Worm (Caenorhabditis elegans): ENCODE measurements around the gene vps-50.

Gene vps-50

DNA sequence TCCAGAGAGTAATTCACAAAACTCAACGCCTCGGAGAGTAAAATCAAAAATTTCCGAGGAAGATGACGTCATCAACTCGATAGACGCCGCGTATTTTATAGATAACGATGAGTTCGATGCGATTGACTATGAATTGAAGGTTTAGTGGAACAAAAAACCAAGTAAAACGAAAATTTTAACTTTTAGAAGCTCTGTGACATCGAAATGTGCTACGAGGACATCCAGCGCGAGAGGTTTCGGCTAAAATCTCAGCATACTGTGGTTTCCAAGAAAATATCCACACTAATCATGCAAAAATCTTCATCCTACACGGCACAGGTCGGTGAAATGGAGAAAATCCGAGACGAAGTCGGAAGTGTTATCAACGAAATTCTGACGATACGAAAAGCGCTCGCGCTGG, 602 bp downstream of the vps-50 start:
- TF ChIP-seq hlh-30 (tag; optimal IDR thresholded peaks at IDR 0.05; ENCODE audit: insufficient read depth) (no peak), elt-2 (tag; optimal IDR thresholded peaks at IDR 0.05) (no peak), nfya-1 (tag; optimal IDR thresholded peaks at IDR 0.05) (no peak), ceh-22 (tag; optimal IDR thresholded peaks at IDR 0.05) (no peak), pat-9 (tag; optimal IDR thresholded peaks at IDR 0.05) (no peak), hlh-6 (tag; optimal IDR thresholded peaks at IDR 0.05) (no peak), ceh-24 (tag; optimal IDR thresholded peaks at IDR 0.05) (no peak), Y22D7AL.16 (tag; optimal IDR thresholded peaks at IDR 0.05) (no peak), ceh-2 (tag; optimal IDR thresholded peaks at IDR 0.05) (no peak)

DNA sequence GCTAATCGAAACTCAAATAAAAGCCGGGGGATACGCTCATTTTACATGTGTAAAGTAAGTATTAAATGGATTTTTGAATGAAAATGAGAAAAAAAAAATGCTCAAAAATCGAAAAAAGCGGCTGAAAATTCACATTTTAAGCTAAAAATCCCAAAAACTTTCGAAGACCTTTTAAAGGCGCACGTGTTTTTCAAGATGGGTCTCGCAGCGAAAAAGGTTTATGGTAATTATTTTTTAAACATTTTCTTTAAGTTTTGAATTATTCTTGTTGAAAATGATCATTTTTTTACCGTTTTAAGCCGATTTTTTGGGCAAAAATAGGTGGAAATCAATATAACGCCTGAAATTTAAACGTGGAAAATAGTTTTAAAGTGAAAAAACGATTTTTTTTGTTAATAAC, 1.2 kb downstream of the vps-50 start:
- TF ChIP-seq hlh-13 (GFP tag; optimal IDR thresholded peaks at IDR 0.05) (no peak), odd-2 (tag; optimal IDR thresholded peaks at IDR 0.05) (no peak)

DNA sequence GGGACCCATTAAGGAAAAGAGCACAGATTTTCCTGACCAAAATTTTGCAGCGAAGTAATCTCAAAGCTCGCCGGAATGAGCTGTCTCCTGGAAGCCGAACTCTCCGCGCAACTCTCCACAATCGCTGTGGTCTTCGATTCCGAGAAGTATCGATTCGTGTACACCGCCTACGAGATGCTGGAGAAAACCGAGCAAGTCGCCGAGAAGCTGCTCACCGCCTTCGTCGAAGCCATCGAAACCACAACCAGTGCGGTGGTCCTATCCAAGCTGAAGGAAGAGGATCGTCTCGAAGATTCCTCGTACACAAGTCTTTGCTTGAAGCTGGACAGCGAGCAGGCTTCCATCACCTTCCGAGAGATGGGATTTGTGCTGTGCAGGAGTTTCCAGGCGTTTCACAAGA, 1.8 kb downstream of the vps-50 start:
- TF ChIP-seq sdc-2 (tag; optimal IDR thresholded peaks at IDR 0.05) (no peak), hlh-30 (tag; optimal IDR thresholded peaks at IDR 0.05; ENCODE audit: insufficient read depth) (no peak), unc-55 (GFP tag; optimal IDR thresholded peaks at IDR 0.05) (no peak)

DNA sequence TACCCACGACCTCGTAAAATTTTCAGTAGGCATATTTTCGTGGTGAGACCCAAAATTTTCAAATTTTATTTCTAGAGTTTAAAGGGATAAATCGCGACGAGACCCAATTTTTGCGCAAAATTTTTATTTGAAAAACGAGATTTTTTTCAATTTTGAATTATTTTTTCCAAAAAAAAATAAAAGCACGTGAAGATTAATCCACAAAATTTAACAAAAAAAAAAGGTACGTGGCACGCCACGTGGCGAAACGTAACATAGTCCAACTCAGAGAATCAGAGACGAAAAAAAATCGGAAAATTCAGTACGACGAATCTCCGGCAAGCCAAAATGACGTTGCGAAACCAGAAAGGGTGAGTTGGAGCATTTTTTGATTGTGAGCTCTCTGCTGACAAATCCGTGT, 6.1 kb downstream of the vps-50 start, which contains the start of gene C44B9.2:
C44B9.2 (plus strand) TSS at position 301 of the 400 bp plus-strand sequence.
- TF ChIP-seq mec-3 (tag; optimal IDR thresholded peaks at IDR 0.05; ENCODE audit: borderline replicate concordance) (no peak), ama-1 (optimal IDR thresholded peaks at IDR 0.05) (no peak)

DNA sequence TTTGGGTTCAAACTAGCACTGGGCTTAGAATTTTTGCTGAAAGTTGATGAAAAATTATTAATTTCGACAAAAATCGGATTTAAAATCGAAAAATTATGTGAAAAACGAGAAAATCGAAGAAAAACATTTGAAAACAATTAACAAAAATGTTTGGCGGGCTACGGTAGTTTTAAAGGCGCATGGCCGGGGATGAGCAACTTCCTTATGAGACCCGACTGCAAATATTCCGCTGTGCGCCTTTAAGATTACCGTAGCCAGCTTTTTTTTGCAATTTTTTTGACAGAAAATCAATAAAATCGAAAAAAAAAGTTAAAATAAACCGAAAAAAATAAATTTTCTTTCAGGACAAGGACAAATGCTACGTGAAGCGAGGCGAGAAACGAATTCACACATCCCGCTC, 8.5 kb downstream of the vps-50 start:
- TF ChIP-seq hlh-30 (tag; optimal IDR thresholded peaks at IDR 0.05; ENCODE audit: insufficient read depth), result no peak
- TF ChIP-seq unc-55 (GFP tag; optimal IDR thresholded peaks at IDR 0.05), result no peak
- TF ChIP-seq ceh-6 (GFP tag; optimal IDR thresholded peaks at IDR 0.05), result no peak
- no peak for TF ChIP-seq ceh-14 (tag; optimal IDR thresholded peaks at IDR 0.05)
- TF ChIP-seq rnt-1 (tag; optimal IDR thresholded peaks at IDR 0.05), result no peak
- TF ChIP-seq F13H6.1 (tag; optimal IDR thresholded peaks at IDR 0.05), result no peak
- TF ChIP-seq ceh-19 (GFP tag; optimal IDR thresholded peaks at IDR 0.05), result no peak
- TF ChIP-seq che-1 (tag; optimal IDR thresholded peaks at IDR 0.05), result no peak
- no peak for TF ChIP-seq elt-2 (tag; optimal IDR thresholded peaks at IDR 0.05)
- no peak for TF ChIP-seq lim-6 (tag; optimal IDR thresholded peaks at IDR 0.05)
- TF ChIP-seq K02D7.2 (tag; optimal IDR thresholded peaks at IDR 0.05), result no peak
- no peak for TF ChIP-seq nfya-1 (tag; optimal IDR thresholded peaks at IDR 0.05)
- no peak for TF ChIP-seq tbx-2 (tag; optimal IDR thresholded peaks at IDR 0.05)
- TF ChIP-seq C38D4.7 (GFP tag; optimal IDR thresholded peaks at IDR 0.05), result no peak
- TF ChIP-seq syd-9 (tag; optimal IDR thresholded peaks at IDR 0.05), result no peak
- TF ChIP-seq unc-42 (tag; optimal IDR thresholded peaks at IDR 0.05), result no peak
- no peak for TF ChIP-seq eyg-1 (tag; optimal IDR thresholded peaks at IDR 0.05)

DNA sequence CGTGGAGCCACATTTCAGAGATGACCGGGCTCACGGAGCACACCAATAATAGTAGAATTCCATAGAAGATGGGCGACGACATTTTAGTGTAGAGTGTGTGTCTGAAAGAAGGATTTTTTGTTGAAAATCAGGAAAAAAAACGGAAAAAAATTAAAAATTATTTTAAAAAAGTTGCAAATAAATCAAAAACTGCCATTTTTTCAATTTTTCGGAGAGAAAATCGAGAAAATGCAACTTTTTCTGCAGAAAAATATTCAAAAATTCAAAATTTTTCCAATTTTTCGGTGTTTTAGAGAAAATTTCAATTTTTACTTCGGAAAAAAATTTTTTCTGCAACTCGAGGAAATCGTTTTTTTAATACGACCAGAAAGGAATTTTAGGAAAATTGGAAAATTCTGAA, 11.1 kb downstream of the vps-50 start, which contains the start of gene C44B9.3:
C44B9.3 (minus strand) TSS at position 101 of the 400 bp plus-strand sequence.
- TF ChIP-seq fkh-6 (tag; optimal IDR thresholded peaks at IDR 0.05), result no peak
- no peak for TF ChIP-seq lim-6 (tag; optimal IDR thresholded peaks at IDR 0.05)
- TF ChIP-seq pag-3 (tag; optimal IDR thresholded peaks at IDR 0.05; ENCODE audit: borderline replicate concordance), result no peak
- no peak for TF ChIP-seq ceh-45 (GFP tag; IDR thresholded peaks at IDR 0.05)
- TF ChIP-seq tbx-7 (tag; optimal IDR thresholded peaks at IDR 0.05), result no peak
- TF ChIP-seq hlh-15 (tag; optimal IDR thresholded peaks at IDR 0.05), result no peak
- TF ChIP-seq odd-2 (tag; optimal IDR thresholded peaks at IDR 0.05), result no peak
- no peak for TF ChIP-seq ceh-18 (tag; optimal IDR thresholded peaks at IDR 0.05)
- no peak for TF ChIP-seq hlh-8 (tag; optimal IDR thresholded peaks at IDR 0.05)
- TF ChIP-seq ceh-14 (tag; optimal IDR thresholded peaks at IDR 0.05), result no peak
- no peak for TF ChIP-seq unc-42 (tag; optimal IDR thresholded peaks at IDR 0.05)
- no peak for TF ChIP-seq Y22D7AL.16 (tag; optimal IDR thresholded peaks at IDR 0.05)
- TF ChIP-seq gmeb-2 (tag; optimal IDR thresholded peaks at IDR 0.05), result no peak
- TF ChIP-seq ceh-22 (tag; optimal IDR thresholded peaks at IDR 0.05), result no peak
- no peak for TF ChIP-seq K09A11.1 (tag; optimal IDR thresholded peaks at IDR 0.05; ENCODE audit: insufficient read depth)
- TF ChIP-seq nhr-11 (tag; optimal IDR thresholded peaks at IDR 0.05), result no peak
- TF ChIP-seq unc-86 (tag; optimal IDR thresholded peaks at IDR 0.05), result no peak
- TF ChIP-seq lin-11 (tag; optimal IDR thresholded peaks at IDR 0.05), result no peak
- no peak for TF ChIP-seq hlh-30 (tag; optimal IDR thresholded peaks at IDR 0.05; ENCODE audit: insufficient read depth)

All from whole organism, late embryonic.